Worm (Caenorhabditis elegans) whole organism, midembryonic: ENCODE results near the gene str-253.

ENCODE experiments used
- T22C8.4 ChIP-seq: fragments of 200-800 bp; sonication (Bioruptor generic); IDR thresholded peaks from 2 replicates; pipeline ENCODE4 v1.3.6; 2022; ENCODE audit warnings: missing genetic modification characterization, missing compliant biosample characterization
- klf-2 ChIP-seq: fragments of 200-800 bp; sonication (Bioruptor generic); conservative IDR thresholded peaks from 2 replicates; pipeline ENCODE4 v1.3.6; 2022; ENCODE audit warnings: missing genetic modification reagents, missing genetic modification characterization, missing compliant biosample characterization
- med-1 ChIP-seq: sonication (generic microtip); optimal IDR thresholded peaks from 2 replicates; lab custom pipeline; 2017; ENCODE audit warnings: missing genetic modification characterization, mild to moderate bottlenecking, missing compliant biosample characterization, antibody characterized with exemption, missing genetic modification reagents; ENCODE audit not compliant: insufficient read depth
- ref-1 ChIP-seq: fragments of 200-800 bp; sonication (Bioruptor generic); conservative IDR thresholded peaks from 2 replicates; pipeline ENCODE4 v1.3.6; 2022; ENCODE audit warnings: missing genetic modification reagents, missing genetic modification characterization, missing compliant biosample characterization
- ztf-23 ChIP-seq: fragments of 200-800 bp; sonication (Bioruptor generic); IDR thresholded peaks from 2 replicates; pipeline ENCODE4 v1.3.6; 2022; ENCODE audit warnings: missing genetic modification reagents, missing genetic modification characterization, missing compliant biosample characterization

DNA sequence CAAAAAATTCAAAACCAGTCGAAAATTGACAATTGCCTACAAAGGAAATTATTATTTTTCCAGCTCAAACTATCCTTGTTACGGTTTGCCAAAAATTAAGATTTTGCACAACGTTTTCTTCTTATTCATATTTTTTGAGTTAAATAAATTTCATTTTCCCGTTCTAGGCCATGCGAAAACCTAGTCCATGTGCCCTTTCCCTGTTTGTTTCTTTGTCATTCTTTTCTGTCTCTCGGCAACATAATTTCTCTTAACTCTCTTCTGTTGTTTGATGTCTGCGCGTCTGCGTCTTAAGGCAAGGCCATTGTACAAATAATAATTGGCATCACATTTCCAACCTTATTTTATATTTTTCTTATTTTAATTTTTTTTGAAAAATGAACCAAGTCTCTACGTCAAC is 27.1 kb upstream of the str-253 start, which contains the start of gene nhr-228:
- no peak for TF ChIP-seq med-1 (GFP tag; lab: Kevin White, UChicago)
- no peak for TF ChIP-seq klf-2
- no peak for TF ChIP-seq ztf-23 (GFP tag; lab: Robert Waterston, UW)
- no peak for TF ChIP-seq T22C8.4 (GFP tag; lab: Robert Waterston, UW)
- no peak for TF ChIP-seq ref-1 (GFP tag; lab: Robert Waterston, UW)
